In the genomic region with DNA sequence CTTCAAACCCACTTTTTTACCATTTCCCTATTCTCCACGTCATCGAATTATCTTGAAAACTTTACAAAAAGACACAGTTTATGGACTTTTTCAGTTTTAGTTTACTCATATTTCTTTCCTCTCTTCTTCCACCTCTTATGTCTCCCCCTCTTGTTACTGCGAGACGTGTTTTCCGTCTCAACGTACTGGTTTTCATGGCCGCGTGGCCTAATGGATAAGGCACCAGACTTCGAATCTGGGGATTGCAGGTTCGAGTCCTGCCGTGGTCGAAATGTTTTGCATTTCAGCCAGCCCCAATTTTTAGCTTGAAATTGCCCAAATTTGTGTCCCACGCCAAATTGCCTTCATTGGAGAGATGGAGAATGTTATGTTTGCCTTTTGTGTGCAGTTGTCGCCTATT, we compare ENCODE assay signal across 2 worm cellular contexts.
TF ChIP-seq lines count a peak whose summit lies in the region.

No protein-coding gene starts in this region.

TF ChIP-seq in whole organism, L4 larva, 104 proteins besides CTCF, POLR2A, EP300 and RAD21 (continued from another document):
- TF ChIP-seq lin-15B (tag; optimal IDR thresholded peaks at IDR 0.05; lab: Kevin White, UChicago): no peak
- no peak for TF ChIP-seq skn-1 (tag; optimal IDR thresholded peaks at IDR 0.05; lab: Kevin White, UChicago)
- no peak for TF ChIP-seq R02D3.7 (tag; optimal IDR thresholded peaks at IDR 0.05; lab: Kevin White, UChicago)
- TF ChIP-seq unc-39 (tag; optimal IDR thresholded peaks at IDR 0.05; lab: Kevin White, UChicago): no peak
- TF ChIP-seq nhr-77 (tag; optimal IDR thresholded peaks at IDR 0.05; lab: Kevin White, UChicago): no peak
- TF ChIP-seq nhr-102 (tag; optimal IDR thresholded peaks at IDR 0.05; lab: Kevin White, UChicago): peak; percentile 50
- peak; percentile 41 for TF ChIP-seq dve-1 (tag; optimal IDR thresholded peaks at IDR 0.05; lab: Kevin White, UChicago; ENCODE audit: insufficient read depth)
- peak; percentile 54 for TF ChIP-seq hlh-30 (tag; optimal IDR thresholded peaks at IDR 0.05; lab: Kevin White, UChicago; ENCODE audit: insufficient read depth)
- peak; percentile 98 for TF ChIP-seq aha-1 (tag; lab: Kevin White, UChicago)
- peak; percentile 78 for TF ChIP-seq ctbp-1 (GFP tag; IDR thresholded peaks at IDR 0.05; lab: Robert Waterston, UW)
- TF ChIP-seq ceh-32 (tag; optimal IDR thresholded peaks at IDR 0.05; lab: Kevin White, UChicago; ENCODE audit: poor library complexity): no peak
- TF ChIP-seq lin-38 (GFP tag; IDR thresholded peaks at IDR 0.05; lab: Robert Waterston, UW): peak; percentile 74
- TF ChIP-seq hlh-11 (tag; optimal IDR thresholded peaks at IDR 0.05; lab: Kevin White, UChicago): peak; percentile 72
- TF ChIP-seq ama-1 (optimal IDR thresholded peaks at IDR 0.05; lab: Kevin White, UChicago): no peak
- TF ChIP-seq aly-2 (tag; optimal IDR thresholded peaks at IDR 0.05; lab: Kevin White, UChicago): peak; percentile 39
- peak; percentile 97 for TF ChIP-seq F26F4.8 (GFP tag; conservative IDR thresholded peaks at IDR 0.05; lab: Robert Waterston, UW)
- peak; percentile 82 for TF ChIP-seq hmg-1.1 (GFP tag; IDR thresholded peaks at IDR 0.05; lab: Robert Waterston, UW)
- no peak for TF ChIP-seq mdl-1 (tag; optimal IDR thresholded peaks at IDR 0.05; lab: Kevin White, UChicago)
- 0 out of 2 replicates have a peak, but pooled peaks have one; percentile 27 for TF ChIP-seq lin-29 (GFP tag; IDR thresholded peaks at IDR 0.05; lab: Robert Waterston, UW)
- TF ChIP-seq lin-1 (GFP tag; IDR thresholded peaks at IDR 0.05; lab: Robert Waterston, UW): peak; percentile 83
- peak; percentile 69; the same call in 1 of the 2 replicates for TF ChIP-seq php-3 (GFP tag; IDR thresholded peaks at IDR 0.05; lab: Robert Waterston, UW)
- TF ChIP-seq daf-8 (GFP tag; IDR thresholded peaks at IDR 0.05; lab: Robert Waterston, UW): no peak
- peak; percentile 70 for TF ChIP-seq spr-1 (tag; optimal IDR thresholded peaks at IDR 0.05; lab: Kevin White, UChicago)
- no peak for TF ChIP-seq jun-1 (tag; optimal IDR thresholded peaks at IDR 0.05; lab: Kevin White, UChicago)
- peak; percentile 20; the same call in 1 of the 2 replicates for TF ChIP-seq set-16 (GFP tag; IDR thresholded peaks at IDR 0.05; lab: Robert Waterston, UW)
- TF ChIP-seq dmd-8 (GFP tag; IDR thresholded peaks at IDR 0.05; lab: Robert Waterston, UW): peak; percentile 93
- TF ChIP-seq daf-19 (GFP tag; conservative IDR thresholded peaks at IDR 0.05; lab: Robert Waterston, UW): no peak
- no peak for TF ChIP-seq nhr-42 (GFP tag; IDR thresholded peaks at IDR 0.05; lab: Robert Waterston, UW)
- peak; percentile 65; the same call in 1 of the 2 replicates for TF ChIP-seq T26A8.4 (GFP tag; IDR thresholded peaks at IDR 0.05; lab: Robert Waterston, UW)
- TF ChIP-seq zag-1 (tag; optimal IDR thresholded peaks at IDR 0.05; lab: Kevin White, UChicago): no peak
- peak; percentile 20 for TF ChIP-seq dpl-1 (GFP tag; optimal IDR thresholded peaks at IDR 0.05; lab: Kevin White, UChicago)
- no peak for TF ChIP-seq attf-4 (tag; optimal IDR thresholded peaks at IDR 0.05; lab: Kevin White, UChicago)
- no peak for TF ChIP-seq tag-97 (GFP tag; IDR thresholded peaks at IDR 0.05; lab: Robert Waterston, UW)
- TF ChIP-seq lin-39 (tag; optimal IDR thresholded peaks at IDR 0.05; lab: Kevin White, UChicago): no peak
- peak; percentile 79; the same call in 1 of the 2 replicates for TF ChIP-seq Y105C5A.15 (GFP tag; IDR thresholded peaks at IDR 0.05; lab: Robert Waterston, UW)
- no peak for TF ChIP-seq snpc-4 (tag; optimal IDR thresholded peaks at IDR 0.05; lab: Kevin White, UChicago)
- TF ChIP-seq Y5F2A.4 (GFP tag; optimal IDR thresholded peaks at IDR 0.05; lab: Kevin White, UChicago): no peak
- no peak for TF ChIP-seq fos-1 (tag; optimal IDR thresholded peaks at IDR 0.05; lab: Kevin White, UChicago)
- peak in 1 of 2 experiments; percentile 38 for TF ChIP-seq hif-1 (tag; optimal IDR thresholded peaks at IDR 0.05; lab: Kevin White, UChicago)
- TF ChIP-seq nhr-11 (tag; optimal IDR thresholded peaks at IDR 0.05; lab: Kevin White, UChicago): peak; percentile 71
- peak; percentile 53 for TF ChIP-seq gei-8 (GFP tag; optimal IDR thresholded peaks at IDR 0.05; lab: Kevin White, UChicago)
- peak; percentile 29 for TF ChIP-seq nhr-28 (tag; optimal IDR thresholded peaks at IDR 0.05; lab: Kevin White, UChicago)
- peak; percentile 5 for TF ChIP-seq lin-13 (GFP tag; optimal IDR thresholded peaks at IDR 0.05; lab: Kevin White, UChicago)
- peak; percentile 14 for TF ChIP-seq nhr-6 (tag; optimal IDR thresholded peaks at IDR 0.05; lab: Kevin White, UChicago)
- TF ChIP-seq F49E8.2 (tag; optimal IDR thresholded peaks at IDR 0.05; lab: Kevin White, UChicago; ENCODE audit: borderline replicate concordance): peak; percentile 1
- no peak for TF ChIP-seq nhr-10 (tag; optimal IDR thresholded peaks at IDR 0.05; lab: Kevin White, UChicago)
- no peak for TF ChIP-seq ceh-82 (tag; optimal IDR thresholded peaks at IDR 0.05; lab: Kevin White, UChicago)
- peak; percentile 88; the same call in 1 of the 2 replicates for TF ChIP-seq pha-4 (GFP tag; IDR thresholded peaks at IDR 0.05; lab: Robert Waterston, UW)
- TF ChIP-seq pha-4 (tag; optimal IDR thresholded peaks at IDR 0.05; lab: Kevin White, UChicago): no peak
- 0 out of 2 replicates have a peak, but pooled peaks have one; percentile 46 for TF ChIP-seq ceh-44 (GFP tag; IDR thresholded peaks at IDR 0.05; lab: Robert Waterston, UW)
- TF ChIP-seq madf-5 (GFP tag; IDR thresholded peaks at IDR 0.05; lab: Robert Waterston, UW): peak; percentile 91 to 93
- peak; percentile 91 for TF ChIP-seq tra-1 (GFP tag; IDR thresholded peaks at IDR 0.05; lab: Robert Waterston, UW)

TF ChIP-seq in whole organism, late embryonic, 69 proteins besides CTCF, POLR2A, EP300 and RAD21 (continued from another document):
- TF ChIP-seq syd-9 (tag; optimal IDR thresholded peaks at IDR 0.05; lab: Kevin White, UChicago) (peak; percentile 86), C38D4.7 (GFP tag; optimal IDR thresholded peaks at IDR 0.05; lab: Kevin White, UChicago) (peak; percentile 84), dve-1 (tag; optimal IDR thresholded peaks at IDR 0.05; lab: Kevin White, UChicago) (peak; percentile 83), odd-2 (tag; optimal IDR thresholded peaks at IDR 0.05; lab: Kevin White, UChicago) (no peak), fkh-6 (tag; optimal IDR thresholded peaks at IDR 0.05; lab: Kevin White, UChicago) (peak; percentile 88), sox-4 (tag; optimal IDR thresholded peaks at IDR 0.05; lab: Kevin White, UChicago) (peak; percentile 89), tbx-2 (tag; optimal IDR thresholded peaks at IDR 0.05; lab: Kevin White, UChicago) (peak; percentile 67), K09A11.1 (tag; optimal IDR thresholded peaks at IDR 0.05; lab: Kevin White, UChicago; ENCODE audit: insufficient read depth) (peak; percentile 83), hlh-15 (tag; optimal IDR thresholded peaks at IDR 0.05; lab: Kevin White, UChicago) (peak; percentile 77)
